Worm (Caenorhabditis elegans) whole organism, L4/young adult: ENCODE results near the gene M02E1.4.

ENCODE experiments used
- W03F9.2 ChIP-seq: fragments of 150-350 bp; optimal IDR thresholded peaks from 2 replicates; lab custom pipeline; 2014; ENCODE audit warnings: missing biosample characterization, missing genetic modification characterization
- dao-5 ChIP-seq: sonication (generic microtip); optimal IDR thresholded peaks from 2 replicates; lab custom pipeline; 2016; ENCODE audit warnings: missing genotype, missing genetic modification characterization, moderate library complexity, missing compliant biosample characterization
- him-1 ChIP-seq: sonication (generic microtip); optimal IDR thresholded peaks from 2 replicates; lab custom pipeline; 2016; ENCODE audit warnings: missing genotype, missing genetic modification reagents, missing genetic modification characterization, missing compliant biosample characterization

- TF ChIP-seq him-1: no peak
- no peak for TF ChIP-seq dao-5 (tag; lab: Kevin White, UChicago)
- TF ChIP-seq W03F9.2: no peak
These were observed 19.6 kb downstream of the M02E1.4 start for ce11 chrX:332643-333042.
